Worm (Caenorhabditis elegans) whole organism, L2 larva: ENCODE results near the gene gpr-2.

Experiments
- F13H6.1 ChIP-seq: sonication (generic microtip); optimal IDR thresholded peaks from 2 replicates; lab custom pipeline; 2016; ENCODE audit warnings: missing genetic modification characterization, missing compliant biosample characterization
- R02D3.7 ChIP-seq: fragments of 150-350 bp; optimal IDR thresholded peaks from 2 replicates; lab custom pipeline; 2014; ENCODE audit warnings: missing biosample characterization, missing genetic modification characterization
- Y55F3AM.14 ChIP-seq: fragments of 200-800 bp; sonication (Bioruptor generic); optimal IDR thresholded peaks from 2 replicates; lab custom pipeline; 2018; ENCODE audit warnings: mild to moderate bottlenecking, missing genetic modification characterization, missing compliant biosample characterization
- ZK546.5 ChIP-seq: sonication (generic microtip); optimal IDR thresholded peaks from 2 replicates; lab custom pipeline; 2017; ENCODE audit warnings: missing biosample characterization, missing genetic modification characterization
- blmp-1 ChIP-seq: sonication (generic microtip); optimal IDR thresholded peaks from 2 replicates; lab custom pipeline; 2017; ENCODE audit warnings: missing genetic modification characterization, mild to moderate bottlenecking, missing compliant biosample characterization, antibody characterized with exemption, moderate library complexity; ENCODE audit not compliant: insufficient read depth
- ceh-16 ChIP-seq: fragments of 150-350 bp; optimal IDR thresholded peaks from 2 replicates; lab custom pipeline; 2014; ENCODE audit warnings: missing biosample characterization, missing genetic modification characterization
- ceh-82 ChIP-seq: fragments of 150-350 bp; optimal IDR thresholded peaks from 2 replicates; lab custom pipeline; 2014; ENCODE audit warnings: missing biosample characterization, missing genetic modification characterization
- crh-2 ChIP-seq: sonication (generic microtip); optimal IDR thresholded peaks from 2 replicates; lab custom pipeline; 2017; ENCODE audit warnings: missing biosample characterization, missing genetic modification characterization
- egl-27 ChIP-seq: sonication (generic microtip); optimal IDR thresholded peaks from 3 replicates; lab custom pipeline; 2017; ENCODE audit warnings: missing biosample characterization, missing genetic modification reagents, missing genetic modification characterization
- elt-1 ChIP-seq: fragments of 150-350 bp; optimal IDR thresholded peaks from 2 replicates; lab custom pipeline; 2014; ENCODE audit warnings: missing biosample characterization, missing genetic modification characterization
- elt-3 ChIP-seq: sonication (generic microtip); optimal IDR thresholded peaks from 2 replicates; lab custom pipeline; 2017; ENCODE audit warnings: missing biosample characterization, missing genetic modification characterization
- fos-1 ChIP-seq: fragments of 150-350 bp; optimal IDR thresholded peaks from 2 replicates; lab custom pipeline; 2014; ENCODE audit warnings: missing biosample characterization, missing genetic modification characterization
- gmeb-1 ChIP-seq: fragments of 150-350 bp; optimal IDR thresholded peaks from 2 replicates; lab custom pipeline; 2014; ENCODE audit warnings: missing biosample characterization, missing genetic modification characterization
- lin-11 ChIP-seq: fragments of 150-350 bp; sonication (generic microtip); optimal IDR thresholded peaks from 2 replicates; lab custom pipeline; 2014; ENCODE audit warnings: missing biosample characterization, missing genetic modification characterization, inconsistent platforms, mixed read lengths
- lin-13 ChIP-seq: fragments of 150-350 bp; optimal IDR thresholded peaks from 2 replicates; lab custom pipeline; 2014; ENCODE audit warnings: missing biosample characterization, missing genetic modification reagents, missing genetic modification characterization
- lsy-2 ChIP-seq, 2 experiments: fragments of 150-350 bp in 1 of 2; sonication (generic microtip) in 1 of 2; optimal IDR thresholded peaks; 2 replicates each; lab custom pipeline; 2014 to 2017; ENCODE audit warnings: missing biosample characterization in 2 of 2, missing genetic modification characterization in 2 of 2
- mab-5 ChIP-seq: fragments of 150-350 bp; optimal IDR thresholded peaks from 2 replicates; lab custom pipeline; 2014; ENCODE audit warnings: missing biosample characterization, missing genetic modification characterization
- nhr-10 ChIP-seq: sonication (generic microtip); optimal IDR thresholded peaks from 2 replicates; lab custom pipeline; 2017; ENCODE audit warnings: missing biosample characterization, missing genetic modification characterization
- nhr-11 ChIP-seq: fragments of 150-350 bp; optimal IDR thresholded peaks from 2 replicates; lab custom pipeline; 2014; ENCODE audit warnings: missing biosample characterization, missing genetic modification characterization
- nhr-12 ChIP-seq: fragments of 150-350 bp; optimal IDR thresholded peaks from 2 replicates; lab custom pipeline; 2014; ENCODE audit warnings: missing biosample characterization, missing genetic modification characterization
- nhr-129 ChIP-seq: fragments of 150-350 bp; optimal IDR thresholded peaks from 2 replicates; lab custom pipeline; 2014; ENCODE audit warnings: missing biosample characterization, missing genetic modification characterization
- nhr-21 ChIP-seq: fragments of 150-350 bp; optimal IDR thresholded peaks from 2 replicates; lab custom pipeline; 2014; ENCODE audit warnings: missing biosample characterization, missing genetic modification characterization
- nhr-23 ChIP-seq: fragments of 150-350 bp; optimal IDR thresholded peaks from 2 replicates; lab custom pipeline; 2014; ENCODE audit warnings: missing biosample characterization, missing genetic modification reagents, missing genetic modification characterization
- nhr-237 ChIP-seq: fragments of 150-350 bp; optimal IDR thresholded peaks from 2 replicates; lab custom pipeline; 2014; ENCODE audit warnings: missing biosample characterization, missing genetic modification characterization
- nhr-25 ChIP-seq: fragments of 150-350 bp; sonication (generic microtip); optimal IDR thresholded peaks from 3 replicates; lab custom pipeline; 2014; ENCODE audit warnings: missing biosample characterization, missing genetic modification characterization
- nhr-77 ChIP-seq: fragments of 150-350 bp; optimal IDR thresholded peaks from 2 replicates; lab custom pipeline; 2014; ENCODE audit warnings: missing biosample characterization, missing genetic modification characterization
- peb-1 ChIP-seq: fragments of 150-350 bp; optimal IDR thresholded peaks from 2 replicates; lab custom pipeline; 2014; ENCODE audit warnings: missing biosample characterization, missing genetic modification characterization
- sem-4 ChIP-seq: fragments of 150-350 bp; optimal IDR thresholded peaks from 2 replicates; lab custom pipeline; 2014; ENCODE audit warnings: missing biosample characterization, missing genetic modification reagents, missing genetic modification characterization
- skn-1 ChIP-seq: sonication (generic microtip); optimal IDR thresholded peaks from 2 replicates; lab custom pipeline; 2017; ENCODE audit warnings: missing biosample characterization, missing genetic modification characterization
- sma-9 ChIP-seq, 2 experiments: fragments of 150-350 bp in 1 of 2; sonication (generic microtip) in 1 of 2; optimal IDR thresholded peaks; 2 replicates each; lab custom pipeline; 2014 to 2016; ENCODE audit warnings: missing genetic modification characterization in 2 of 2, mild to moderate bottlenecking in 1 of 2, missing biosample characterization in 1 of 2, missing compliant biosample characterization in 1 of 2, missing genetic modification reagents in 1 of 2, moderate library complexity in 1 of 2
- snpc-4 ChIP-seq: fragments of 150-350 bp; optimal IDR thresholded peaks from 2 replicates; lab custom pipeline; 2014; ENCODE audit warnings: missing biosample characterization, missing genetic modification characterization
- unc-55 ChIP-seq: fragments of 150-350 bp; sonication (generic microtip); optimal IDR thresholded peaks from 3 replicates; lab custom pipeline; 2014; ENCODE audit warnings: missing biosample characterization, missing genetic modification reagents, missing genetic modification characterization
- unc-62 ChIP-seq: fragments of 150-350 bp; optimal IDR thresholded peaks from 2 replicates; lab custom pipeline; 2014; ENCODE audit warnings: missing biosample characterization, missing genetic modification reagents, missing genetic modification characterization
- zag-1 ChIP-seq: fragments of 150-350 bp; optimal IDR thresholded peaks from 2 replicates; lab custom pipeline; 2014; ENCODE audit warnings: missing biosample characterization, missing genetic modification characterization
- ztf-1 ChIP-seq: fragments of 200-800 bp; sonication (Bioruptor generic); conservative IDR thresholded peaks from 2 replicates; pipeline ENCODE4 v1.3.6; 2022; ENCODE audit warnings: missing genetic modification characterization, missing compliant biosample characterization
- ztf-11 ChIP-seq: sonication (generic microtip); optimal IDR thresholded peaks from 2 replicates; lab custom pipeline; 2017; ENCODE audit warnings: missing biosample characterization, missing genetic modification characterization

The gpr-2 gene

ce11 chrIII:9373779-9374178, 19.2 kb downstream of the gpr-2 start:
- TF ChIP-seq ztf-1 (GFP tag; lab: Robert Waterston, UW) = no peak
- no peak for TF ChIP-seq elt-3 (tag; lab: Kevin White, UChicago)

- TF ChIP-seq blmp-1 (tag; lab: Kevin White, UChicago) = no peak
- TF ChIP-seq F13H6.1 (tag; lab: Kevin White, UChicago) = no peak
- TF ChIP-seq peb-1 = no peak
- TF ChIP-seq lsy-2 (tag; optimal IDR thresholded peaks at IDR 0.05; lab: Kevin White, UChicago) = no peak
- no peak for TF ChIP-seq fos-1 (tag; lab: Kevin White, UChicago)
- no peak for TF ChIP-seq sma-9 (GFP tag; optimal IDR thresholded peaks at IDR 0.05; lab: Kevin White, UChicago)
- TF ChIP-seq sma-9 (tag; optimal IDR thresholded peaks at IDR 0.05; lab: Kevin White, UChicago) = no peak
- no peak for TF ChIP-seq lin-13 (GFP tag; lab: Kevin White, UChicago)
- no peak for TF ChIP-seq elt-3 (tag; lab: Kevin White, UChicago)
- TF ChIP-seq nhr-10 (tag; lab: Kevin White, UChicago) = no peak
- no peak for TF ChIP-seq nhr-25 (tag; lab: Kevin White, UChicago)
- no peak for TF ChIP-seq nhr-23 (tag; lab: Kevin White, UChicago)
- no peak for TF ChIP-seq ztf-1 (GFP tag; lab: Robert Waterston, UW)
- TF ChIP-seq nhr-21 (tag; lab: Kevin White, UChicago) = no peak
- TF ChIP-seq ceh-16 = no peak
- TF ChIP-seq R02D3.7 (tag; lab: Kevin White, UChicago) = no peak
- no peak for TF ChIP-seq gmeb-1
- TF ChIP-seq ZK546.5 = no peak
- TF ChIP-seq snpc-4 (tag; lab: Kevin White, UChicago) = no peak
Observed at ce11 chrIII:9366971-9367370, 26.0 kb downstream of the gpr-2 start, which contains the start of gene crn-6. crn-6 (plus strand) TSS chrIII:9367271.

- no peak for TF ChIP-seq blmp-1 (tag; lab: Kevin White, UChicago)
- TF ChIP-seq nhr-237 (tag; lab: Kevin White, UChicago) = no peak
- no peak for TF ChIP-seq ZK546.5
- TF ChIP-seq lin-13 (GFP tag; lab: Kevin White, UChicago) = no peak
- no peak for TF ChIP-seq nhr-11
- TF ChIP-seq elt-3 (tag; lab: Kevin White, UChicago) = no peak
- TF ChIP-seq sem-4 (tag; lab: Kevin White, UChicago) = no peak
- TF ChIP-seq R02D3.7 (tag; lab: Kevin White, UChicago) = no peak
- TF ChIP-seq nhr-25 (tag; lab: Kevin White, UChicago) = no peak
- no peak for TF ChIP-seq egl-27 (tag; lab: Kevin White, UChicago)
- TF ChIP-seq, all 48 proteins: peak for 0
Observed at ce11 chrIII:9366376-9366775, 26.6 kb downstream of the gpr-2 start.

- TF ChIP-seq nhr-129 (tag; lab: Kevin White, UChicago) (no peak), nhr-10 (tag; lab: Kevin White, UChicago) (no peak), ceh-82 (no peak)
- TF ChIP-seq, all 48 proteins: peak for 0
Observed at ce11 chrIII:9361228-9361627, 31.7 kb downstream of the gpr-2 start, which contains the start of gene flp-25. flp-25 (plus strand) TSS chrIII:9361528.

- TF ChIP-seq egl-27 (tag; lab: Kevin White, UChicago) (no peak), nhr-25 (tag; lab: Kevin White, UChicago) (no peak), crh-2 (tag; lab: Kevin White, UChicago) (no peak), elt-3 (tag; lab: Kevin White, UChicago) (no peak), Y55F3AM.14 (GFP tag; lab: Kevin White, UChicago) (no peak), nhr-129 (tag; lab: Kevin White, UChicago) (no peak), mab-5 (tag; lab: Kevin White, UChicago) (no peak), nhr-12 (tag; lab: Kevin White, UChicago) (no peak), R02D3.7 (tag; lab: Kevin White, UChicago) (no peak), skn-1 (tag; lab: Kevin White, UChicago) (no peak), blmp-1 (tag; lab: Kevin White, UChicago) (no peak), unc-62 (GFP tag; lab: Kevin White, UChicago) (no peak), elt-1 (tag; lab: Kevin White, UChicago) (no peak), snpc-4 (tag; lab: Kevin White, UChicago) (no peak), nhr-77 (no peak), unc-55 (GFP tag; lab: Kevin White, UChicago) (no peak), zag-1 (tag; lab: Kevin White, UChicago) (no peak), F13H6.1 (tag; lab: Kevin White, UChicago) (no peak), lin-11 (no peak), ztf-11 (no peak)
Observed at ce11 chrIII:9359060-9359459, 33.9 kb downstream of the gpr-2 start, which contains the start of gene K04H4.5. K04H4.5 (plus strand) TSS chrIII:9359360.
